Worm (Caenorhabditis elegans): ENCODE measurements around the gene srh-136.

srh-136 gene

DNA sequence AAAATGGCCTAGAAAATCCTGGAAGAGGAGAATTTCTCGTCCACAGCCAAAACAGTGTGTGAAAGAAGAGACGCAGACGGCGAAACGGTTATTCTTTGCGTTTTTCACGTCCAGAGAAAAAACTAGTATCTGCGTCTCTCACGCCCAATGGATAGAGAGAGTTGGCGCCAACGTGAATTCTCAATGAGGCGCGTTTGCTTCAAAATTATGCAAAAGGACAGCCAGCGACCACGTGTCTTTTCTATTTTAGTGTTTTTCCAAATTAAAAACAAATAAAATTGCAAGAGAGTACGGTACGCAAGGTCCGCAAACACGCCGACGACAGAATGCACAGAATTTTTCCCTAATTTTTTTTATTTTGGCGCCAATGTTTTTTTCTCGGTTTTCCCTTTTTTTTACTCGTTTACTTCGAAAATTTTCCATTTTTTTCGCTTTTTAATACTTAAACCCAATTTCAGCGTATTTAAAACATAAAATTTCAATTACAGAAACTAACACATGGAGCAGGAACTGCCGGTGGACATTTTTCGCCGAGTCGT lies 40.6 kb upstream of the srh-136 start, which contains the start of gene Y32B12B.2 (continued):
- TF ChIP-seq F10B5.3 (tag; optimal IDR thresholded peaks at IDR 0.05) (no peak), nhr-10 (tag; optimal IDR thresholded peaks at IDR 0.05) (no peak), ZK546.5 (tag; optimal IDR thresholded peaks at IDR 0.05) (no peak), mdt-29 (GFP tag; IDR thresholded peaks at IDR 0.05) (no peak), nhr-77 (tag; optimal IDR thresholded peaks at IDR 0.05) (no peak), mes-2 (tag; optimal IDR thresholded peaks at IDR 0.05; ENCODE audit: poor library complexity, severe bottlenecking) (peak; percentile 75), lin-15B (tag; optimal IDR thresholded peaks at IDR 0.05) (no peak), dmd-8 (GFP tag; IDR thresholded peaks at IDR 0.05) (no peak), pqm-1 (tag; optimal IDR thresholded peaks at IDR 0.05) (no peak), pha-4 (GFP tag; IDR thresholded peaks at IDR 0.05) (no peak), pha-4 (tag; optimal IDR thresholded peaks at IDR 0.05) (no peak), T20F7.1 (GFP tag; optimal IDR thresholded peaks at IDR 0.05) (no peak), ztf-11 (tag; optimal IDR thresholded peaks at IDR 0.05) (no peak), daf-8 (GFP tag; IDR thresholded peaks at IDR 0.05) (no peak), unc-62 (GFP tag; optimal IDR thresholded peaks at IDR 0.05 in 1 of 2) (no peak), unc-62 (tag; optimal IDR thresholded peaks at IDR 0.05) (no peak), lir-3 (tag; optimal IDR thresholded peaks at IDR 0.05) (no peak), daf-19 (GFP tag; conservative IDR thresholded peaks at IDR 0.05) (no peak), ztf-7 (tag; optimal IDR thresholded peaks at IDR 0.05) (no peak), attf-4 (tag; optimal IDR thresholded peaks at IDR 0.05) (no peak), nhr-28 (tag; optimal IDR thresholded peaks at IDR 0.05) (no peak), nhr-41 (GFP tag; IDR thresholded peaks at IDR 0.05) (no peak), unc-130 (GFP tag; optimal IDR thresholded peaks at IDR 0.05) (peak; percentile 82), lin-39 (tag; optimal IDR thresholded peaks at IDR 0.05) (no peak), lin-1 (GFP tag; IDR thresholded peaks at IDR 0.05) (no peak), lim-7 (GFP tag; IDR thresholded peaks at IDR 0.05) (no peak), F37D6.2 (tag; optimal IDR thresholded peaks at IDR 0.05) (no peak), Y105C5A.15 (GFP tag; IDR thresholded peaks at IDR 0.05) (no peak), unc-39 (tag; optimal IDR thresholded peaks at IDR 0.05) (no peak), nhr-11 (tag; optimal IDR thresholded peaks at IDR 0.05) (no peak), ceh-32 (tag; optimal IDR thresholded peaks at IDR 0.05; ENCODE audit: poor library complexity) (no peak), skn-1 (tag; optimal IDR thresholded peaks at IDR 0.05) (no peak), zfp-2 (tag; optimal IDR thresholded peaks at IDR 0.05) (no peak), fos-1 (tag; optimal IDR thresholded peaks at IDR 0.05) (no peak), lin-38 (GFP tag; IDR thresholded peaks at IDR 0.05) (peak; percentile 88), snpc-1.2 (GFP tag; IDR thresholded peaks at IDR 0.05) (peak; percentile 47; the same call in 1 of the 2 replicates), lsy-2 (tag; optimal IDR thresholded peaks at IDR 0.05) (peak; percentile 66 to 97), hmg-1.1 (GFP tag; IDR thresholded peaks at IDR 0.05) (peak; percentile 58; the same call in 1 of the 2 replicates), madf-9 (GFP tag; conservative IDR thresholded peaks at IDR 0.05) (no peak), T26A8.4 (GFP tag; IDR thresholded peaks at IDR 0.05) (0 out of 2 replicates have a peak, but pooled peaks have one; percentile 23), dpl-1 (GFP tag; optimal IDR thresholded peaks at IDR 0.05) (peak; percentile 80), ces-1 (GFP tag; optimal IDR thresholded peaks at IDR 0.05) (no peak), spr-3 (GFP tag; optimal IDR thresholded peaks at IDR 0.05) (no peak), zfp-3 (GFP tag; conservative IDR thresholded peaks at IDR 0.05) (no peak), jun-1 (tag; optimal IDR thresholded peaks at IDR 0.05) (no peak), mep-1 (tag; optimal IDR thresholded peaks at IDR 0.05) (no peak), ceh-20 (GFP tag; IDR thresholded peaks at IDR 0.05) (0 out of 2 replicates have a peak, but pooled peaks have one; percentile 9), madf-5 (GFP tag; IDR thresholded peaks at IDR 0.05) (no peak), ZK337.2 (GFP tag; IDR thresholded peaks at IDR 0.05) (no peak), Y75B8A.6 (GFP tag; IDR thresholded peaks at IDR 0.05) (no peak), tag-97 (GFP tag; IDR thresholded peaks at IDR 0.05) (no peak), hlh-11 (tag; optimal IDR thresholded peaks at IDR 0.05) (peak; percentile 49), fkh-10 (GFP tag; optimal IDR thresholded peaks at IDR 0.05) (no peak)

Data from whole organism, L4 larva.